Fruit fly (Drosophila melanogaster): ENCODE data around the gene Chpf.

The Chpf gene

dm6 chrX:13089920-13090655 lies 22.2 kb downstream of the Chpf start, which contains the start of gene hep:
hep (minus strand) TSS chrX:13090434.
- TF ChIP-seq CG8478 (optimal IDR thresholded peaks at IDR 0.05) (no peak), CTCF (optimal IDR thresholded peaks at IDR 0.05) (no peak)

- TF ChIP-seq CTCF (optimal IDR thresholded peaks at IDR 0.05) (no peak), CG8478 (optimal IDR thresholded peaks at IDR 0.05) (no peak)
Observed at dm6 chrX:13089375-13089774, 22.9 kb downstream of the Chpf start.

dm6 chrX:13088025-13088805 lies 24.0 kb downstream of the Chpf start:
- TF ChIP-seq CG8478 (optimal IDR thresholded peaks at IDR 0.05), result no peak
- no peak for TF ChIP-seq CTCF (optimal IDR thresholded peaks at IDR 0.05)

dm6 chrX:13087333-13087828 lies 24.9 kb downstream of the Chpf start:
- TF ChIP-seq CTCF (optimal IDR thresholded peaks at IDR 0.05) (no peak), CG8478 (optimal IDR thresholded peaks at IDR 0.05) (no peak)

- no peak for TF ChIP-seq CTCF (optimal IDR thresholded peaks at IDR 0.05)
- no peak for TF ChIP-seq CG8478 (optimal IDR thresholded peaks at IDR 0.05)
Observed at dm6 chrX:13055228-13055627, 57.0 kb downstream of the Chpf start, which contains the start of gene CG12715. CG12715 (minus strand) TSS chrX:13055328.
